Fruit fly (Drosophila melanogaster) Kc167 (cell line): Measurements from ENCODE around the gene CG32813.

Experiments used
- Myc ChIP-seq: fragments of >200 bp; optimal IDR thresholded peaks from 2 replicates; lab custom pipeline; 2017; ENCODE audit warnings: missing external identifiers
- Sin3A ChIP-seq: fragments of >200 bp; optimal IDR thresholded peaks from 2 replicates; lab custom pipeline; 2018; ENCODE audit warnings: missing external identifiers
- insv ChIP-seq: fragments of >200 bp; optimal IDR thresholded peaks from 3 replicates; lab custom pipeline; 2018; ENCODE audit warnings: missing external identifiers
- psq ChIP-seq: fragments of >200 bp; optimal IDR thresholded peaks from 2 replicates; lab custom pipeline; 2017; ENCODE audit warnings: missing external identifiers
- ttk ChIP-seq: sonication (Bioruptor generic); optimal IDR thresholded peaks from 2 replicates; lab custom pipeline; 2017; ENCODE audit warnings: missing external identifiers

DNA sequence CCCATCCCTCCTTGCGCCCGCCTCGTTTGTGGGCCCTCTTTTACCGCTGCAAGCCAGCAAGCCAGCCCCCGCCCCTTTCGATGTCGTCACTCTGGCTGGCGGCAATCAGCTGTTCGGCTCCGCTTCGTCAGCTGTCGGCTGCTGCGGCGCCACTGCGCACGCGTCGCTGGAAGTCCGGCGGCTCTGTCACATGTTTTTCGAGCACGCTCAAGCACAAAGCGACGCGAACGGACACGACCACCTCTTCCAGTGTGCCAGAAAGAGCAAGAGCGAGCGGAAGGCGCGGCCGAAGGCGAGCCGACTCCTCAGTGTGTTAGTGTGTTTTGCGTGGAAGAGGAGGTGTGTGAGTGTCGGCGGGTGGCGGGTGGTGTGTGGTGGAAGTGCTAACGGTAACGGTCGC, 28.2 kb downstream of the CG32813 start, which contains the start of gene futsch:
- TF ChIP-seq insv (lab: Kevin White, UChicago) (no peak), psq (lab: Kevin White, UChicago) (no peak), Sin3A (lab: Kevin White, UChicago) (no peak), Myc (no peak), ttk (no peak)
